Fruit fly (Drosophila melanogaster) S2 (cell line): ENCODE measurements around the gene norpA.

ENCODE experiments used
- CG8478 ChIP-seq: fragments of >200 bp; optimal IDR thresholded peaks from 2 replicates; lab custom pipeline; 2018
- CTCF ChIP-seq, 2 experiments: fragments of >200 bp; optimal IDR thresholded peaks; 2 replicates each; lab custom pipeline; 2018

DNA sequence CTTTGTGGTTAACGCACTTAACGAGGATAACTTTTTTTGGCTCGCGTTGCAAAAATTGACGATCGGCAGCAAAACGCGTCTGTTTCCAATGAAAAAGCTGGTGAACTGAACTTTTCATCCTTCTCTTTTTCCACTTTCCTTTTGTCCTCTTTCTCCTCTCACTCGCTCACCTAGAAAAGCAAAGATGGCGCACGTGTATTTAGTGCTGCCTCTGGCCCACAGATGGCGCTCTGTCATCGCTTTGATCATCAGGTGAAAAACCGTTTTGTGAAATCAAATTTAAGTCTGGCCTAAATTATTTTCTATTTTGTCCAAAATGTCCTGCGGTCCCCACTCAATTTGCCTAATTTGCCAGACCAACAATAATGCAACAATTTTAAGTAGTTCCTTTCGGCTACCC, 29.0 kb upstream of the norpA start:
- TF ChIP-seq CTCF (optimal IDR thresholded peaks at IDR 0.05; lab: Kevin White, UChicago) (peak; percentile 81 to 82), CG8478 (no peak)
